Worm (Caenorhabditis elegans) whole organism, mixed stage, embryonic: ENCODE data around the gene T07F12.4.

Source experiments
- elt-1 ChIP-seq: sonication (generic microtip); optimal IDR thresholded peaks from 2 replicates; lab custom pipeline; 2017; ENCODE audit warnings: missing genetic modification characterization, mild to moderate bottlenecking, missing compliant biosample characterization, antibody characterized with exemption, moderate library complexity, borderline replicate concordance; ENCODE audit not compliant: insufficient read depth
- elt-3 ChIP-seq: fragments of 150-350 bp; optimal IDR thresholded peaks from 2 replicates; lab custom pipeline; 2014; ENCODE audit warnings: missing biosample characterization, missing genetic modification characterization
- hlh-1 ChIP-seq: fragments of 150-350 bp; optimal IDR thresholded peaks from 2 replicates; lab custom pipeline; 2014; ENCODE audit warnings: missing biosample characterization, missing genetic modification reagents, missing genetic modification characterization
- nhr-28 ChIP-seq: fragments of 150-350 bp; optimal IDR thresholded peaks from 2 replicates; lab custom pipeline; 2014; ENCODE audit warnings: missing biosample characterization, missing genetic modification characterization
- nhr-76 ChIP-seq: sonication (generic microtip); optimal IDR thresholded peaks from 2 replicates; lab custom pipeline; 2017; ENCODE audit warnings: missing biosample characterization, missing genetic modification characterization
- snpc-4 ChIP-seq: fragments of 150-350 bp; optimal IDR thresholded peaks from 2 replicates; lab custom pipeline; 2014; ENCODE audit warnings: missing biosample characterization, missing genetic modification characterization

DNA sequence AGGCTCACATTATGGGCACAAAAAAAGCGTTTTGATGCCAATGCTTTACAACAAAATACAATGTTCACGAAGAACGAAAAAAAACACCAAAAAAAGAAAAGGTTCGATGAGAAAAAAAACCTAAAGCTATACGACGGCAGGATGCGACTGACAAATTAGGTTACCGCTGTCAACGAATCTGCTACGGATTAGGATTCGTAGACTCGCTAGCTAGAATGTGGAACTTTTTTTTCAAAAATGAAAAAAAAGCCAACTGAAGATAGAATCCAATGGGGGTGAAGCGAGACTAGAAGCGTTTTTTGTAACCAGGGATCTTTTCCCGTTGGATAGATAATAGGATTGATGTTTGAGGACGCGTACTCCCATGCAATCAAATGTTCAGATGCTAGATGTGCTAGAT lies 1.4 kb upstream of the T07F12.4 start:
- TF ChIP-seq snpc-4 (tag; lab: Kevin White, UChicago) (no peak), nhr-76 (no peak), elt-1 (tag; lab: Kevin White, UChicago) (no peak), hlh-1 (tag; lab: Kevin White, UChicago) (no peak), elt-3 (tag; lab: Kevin White, UChicago) (no peak), nhr-28 (tag; lab: Kevin White, UChicago) (no peak)
